Fruit fly (Drosophila melanogaster): ENCODE results near the gene CG31908.

CG31908 gene

dm6 chr2L:7071219-7071618 lies 44.0 kb upstream of the CG31908 start:
- TF ChIP-seq EcR (GFP tag; optimal IDR thresholded peaks at IDR 0.05) (peak; percentile 37), D1 (tag; optimal IDR thresholded peaks at IDR 0.05) (no peak)

- no peak for TF ChIP-seq CG9948 (tag; optimal IDR thresholded peaks at IDR 0.05)
- TF ChIP-seq CG12605 (GFP tag; IDR thresholded peaks at IDR 0.05), result no peak
Measured at dm6 chr2L:7067683-7068082, 40.5 kb upstream of the CG31908 start, which contains the start of gene Ugt307A1. Gene Ugt307A1 (plus strand): TSS chr2L:7067983.

dm6 chr2L:7065687-7066086 lies 38.5 kb upstream of the CG31908 start, which contains the start of gene Nuf2:
Gene Nuf2 (minus strand): TSS chr2L:7065837.
- TF ChIP-seq EcR (GFP tag; optimal IDR thresholded peaks at IDR 0.05), result no peak
- TF ChIP-seq fd96Ca (GFP tag; IDR thresholded peaks at IDR 0.05), result no peak
- TF ChIP-seq gl (tag; optimal IDR thresholded peaks at IDR 0.05), result no peak
- no peak for TF ChIP-seq CG4496 (GFP tag; IDR thresholded peaks at IDR 0.05)
- TF ChIP-seq CG8301 (tag; optimal IDR thresholded peaks at IDR 0.05), result no peak
- no peak for TF ChIP-seq Snoo (tag; optimal IDR thresholded peaks at IDR 0.05)
- TF ChIP-seq CG15710 (tag; optimal IDR thresholded peaks at IDR 0.05), result no peak
- no peak for TF ChIP-seq Pif1B (GFP tag; optimal IDR thresholded peaks at IDR 0.05)
- TF ChIP-seq CG14655 (GFP tag; optimal IDR thresholded peaks at IDR 0.05), result no peak
- TF ChIP-seq CG8159 (tag; optimal IDR thresholded peaks at IDR 0.05), result no peak
- TF ChIP-seq rn (GFP tag; IDR thresholded peaks at IDR 0.05), result no peak
- TF ChIP-seq CG17806 (tag; optimal IDR thresholded peaks at IDR 0.05), result no peak
- no peak for TF ChIP-seq CG10348 (GFP tag; IDR thresholded peaks at IDR 0.05)
- TF ChIP-seq D1 (tag; optimal IDR thresholded peaks at IDR 0.05), result no peak
- no peak for TF ChIP-seq Pif1A (GFP tag; optimal IDR thresholded peaks at IDR 0.05)

dm6 chr2L:7063721-7064179 lies 36.6 kb upstream of the CG31908 start, which contains the start of gene Sem1:
Gene Sem1 (plus strand): TSS chr2L:7063986.
- no peak for TF ChIP-seq rn (GFP tag; IDR thresholded peaks at IDR 0.05)
- TF ChIP-seq CG15710 (tag; optimal IDR thresholded peaks at IDR 0.05), result no peak
- TF ChIP-seq CG13204 (GFP tag; optimal IDR thresholded peaks at IDR 0.05), result no peak
- no peak for TF ChIP-seq fd96Ca (GFP tag; IDR thresholded peaks at IDR 0.05)
- no peak for TF ChIP-seq Ets98B (GFP tag; IDR thresholded peaks at IDR 0.05)
- no peak for TF ChIP-seq Pif1A (GFP tag; optimal IDR thresholded peaks at IDR 0.05)
- no peak for TF ChIP-seq CG8301 (tag; optimal IDR thresholded peaks at IDR 0.05)
- no peak for TF ChIP-seq D1 (tag; optimal IDR thresholded peaks at IDR 0.05)
- TF ChIP-seq CG32121 (GFP tag; IDR thresholded peaks at IDR 0.05), result no peak
- no peak for TF ChIP-seq CG14655 (GFP tag; optimal IDR thresholded peaks at IDR 0.05)
- no peak for TF ChIP-seq EcR (GFP tag; optimal IDR thresholded peaks at IDR 0.05)

- TF ChIP-seq Ets98B (GFP tag; IDR thresholded peaks at IDR 0.05) (no peak), Snoo (tag; optimal IDR thresholded peaks at IDR 0.05) (no peak), CG8159 (tag; optimal IDR thresholded peaks at IDR 0.05) (no peak), EcR (GFP tag; optimal IDR thresholded peaks at IDR 0.05) (no peak), Pif1B (GFP tag; optimal IDR thresholded peaks at IDR 0.05) (no peak)
Measured at dm6 chr2L:7060751-7061150, 33.6 kb upstream of the CG31908 start, which contains the start of gene Mst27D. Gene Mst27D (minus strand): TSS chr2L:7060851.

dm6 chr2L:7056189-7056926 lies 29.2 kb upstream of the CG31908 start, which contains the start of gene Mnn1:
Gene Mnn1 (plus strand): TSS chr2L:7056301.
- TF ChIP-seq CG32121 (GFP tag; IDR thresholded peaks at IDR 0.05) (0 out of 2 replicates have a peak, but pooled peaks have one; percentile 24), CG12605 (GFP tag; IDR thresholded peaks at IDR 0.05) (peak; percentile 51), CG10348 (GFP tag; IDR thresholded peaks at IDR 0.05) (no peak), CG14655 (GFP tag; optimal IDR thresholded peaks at IDR 0.05) (no peak), CG8159 (tag; optimal IDR thresholded peaks at IDR 0.05) (no peak), CG4496 (GFP tag; IDR thresholded peaks at IDR 0.05) (peak; percentile 35; the same call in 1 of the 3 replicates)

dm6 chr2L:7051740-7052139 lies 24.6 kb upstream of the CG31908 start:
- peak; percentile 95 for TF ChIP-seq EcR (GFP tag; optimal IDR thresholded peaks at IDR 0.05)
- TF ChIP-seq CG13204 (GFP tag; optimal IDR thresholded peaks at IDR 0.05), result peak; percentile 53
- no peak for TF ChIP-seq Snoo (tag; optimal IDR thresholded peaks at IDR 0.05)

Data from whole organism, pupa.